Fruit fly (Drosophila melanogaster) whole organism, embryonic: ENCODE data around the gene Rpn9.

Experiments
- Ada2b ChIP-seq: fragments of 200-800 bp; sonication (Bioruptor generic); IDR thresholded peaks from 2 replicates; pipeline ENCODE4 v1.3.6; 2022; ENCODE audit warnings: missing biosample characterization, missing genetic modification characterization
- CG11695 ChIP-seq: fragments of 200-800 bp; sonication (Bioruptor generic); IDR thresholded peaks from 3 replicates; pipeline ENCODE4 v1.3.6; 2022; ENCODE audit warnings: missing biosample characterization, missing genetic modification characterization
- CG13296 ChIP-seq: fragments of 200-800 bp; sonication (Bioruptor generic); optimal IDR thresholded peaks from 3 replicates; lab custom pipeline; 2018; ENCODE audit warnings: missing biosample characterization, mild to moderate bottlenecking, missing genetic modification characterization
- CG14667 ChIP-seq: fragments of 200-800 bp; sonication (Bioruptor generic); IDR thresholded peaks from 2 replicates; pipeline ENCODE4 v1.3.6; 2022; ENCODE audit warnings: missing biosample characterization, missing genetic modification characterization
- CG2116 ChIP-seq: fragments of 200-800 bp; sonication (Bioruptor generic); optimal IDR thresholded peaks from 3 replicates; lab custom pipeline; 2018; ENCODE audit warnings: missing biosample characterization, mild to moderate bottlenecking, missing genetic modification characterization
- CG2202 ChIP-seq: fragments of 200-800 bp; sonication (Bioruptor generic); optimal IDR thresholded peaks from 2 replicates; lab custom pipeline; 2018; ENCODE audit warnings: missing biosample characterization, mild to moderate bottlenecking, missing genetic modification characterization
- CG2678 ChIP-seq: fragments of 200-800 bp; sonication (Bioruptor generic); optimal IDR thresholded peaks from 3 replicates; lab custom pipeline; 2019; ENCODE audit warnings: missing biosample characterization, mild to moderate bottlenecking, missing genetic modification characterization, moderate library complexity
- CG30020 ChIP-seq: fragments of 200-800 bp; optimal IDR thresholded peaks from 2 replicates; lab custom pipeline; 2019; ENCODE audit warnings: missing biosample characterization, mild to moderate bottlenecking, missing genetic modification characterization, moderate library complexity
- CG32532 ChIP-seq: fragments of 200-800 bp; sonication (Bioruptor generic); IDR thresholded peaks from 2 replicates; pipeline ENCODE4 v1.3.6; 2022; ENCODE audit warnings: missing biosample characterization, missing genetic modification characterization
- CG34376 ChIP-seq: fragments of 200-800 bp; sonication (Bioruptor generic); optimal IDR thresholded peaks from 2 replicates; lab custom pipeline; 2018; ENCODE audit warnings: missing biosample characterization, mild to moderate bottlenecking, missing genetic modification characterization
- CG6791 ChIP-seq: fragments of 200-800 bp; sonication (Bioruptor generic); IDR thresholded peaks from 3 replicates; pipeline ENCODE4 v1.3.6; 2022; ENCODE audit warnings: missing biosample characterization, missing genetic modification characterization; ENCODE audit not compliant: partially characterized antibody
- CG7271 ChIP-seq: fragments of 200-800 bp; sonication (Bioruptor generic); optimal IDR thresholded peaks from 2 replicates; lab custom pipeline; 2018; ENCODE audit warnings: missing biosample characterization, mild to moderate bottlenecking, missing genetic modification characterization, moderate library complexity
- CG8281 ChIP-seq: fragments of 200-800 bp; sonication (Bioruptor generic); optimal IDR thresholded peaks from 2 replicates; lab custom pipeline; 2018; ENCODE audit warnings: missing biosample characterization, mild to moderate bottlenecking, missing genetic modification characterization, moderate library complexity
- CG8924 ChIP-seq: fragments of 200-800 bp; optimal IDR thresholded peaks from 3 replicates; lab custom pipeline; 2019; ENCODE audit warnings: missing biosample characterization, mild to moderate bottlenecking, missing genetic modification characterization, moderate library complexity
- D19B ChIP-seq: fragments of 200-800 bp; sonication (Bioruptor generic); optimal IDR thresholded peaks from 2 replicates; lab custom pipeline; 2017; ENCODE audit warnings: missing biosample characterization, mild to moderate bottlenecking, missing genetic modification characterization
- Deaf1 ChIP-seq: fragments of 200-800 bp; optimal IDR thresholded peaks from 3 replicates; lab custom pipeline; 2019; ENCODE audit warnings: missing biosample characterization, mild to moderate bottlenecking, missing genetic modification characterization, moderate library complexity
- Fer2 ChIP-seq: fragments of 200-800 bp; sonication (Bioruptor generic); optimal IDR thresholded peaks from 2 replicates; lab custom pipeline; 2018; ENCODE audit warnings: missing biosample characterization, mild to moderate bottlenecking, missing genetic modification characterization, moderate library complexity
- HLHmδ ChIP-seq: fragments of 200-800 bp; sonication (Bioruptor generic); optimal IDR thresholded peaks from 2 replicates; lab custom pipeline; 2018; ENCODE audit warnings: missing biosample characterization, mild to moderate bottlenecking, missing genetic modification characterization, moderate library complexity
- Hand ChIP-seq: fragments of 200-800 bp; sonication (Bioruptor generic); optimal IDR thresholded peaks from 2 replicates; lab custom pipeline; 2017; ENCODE audit warnings: mild to moderate bottlenecking, missing biosample characterization, missing genetic modification reagents, missing genetic modification characterization
- Hmr ChIP-seq: fragments of 200-800 bp; sonication (Bioruptor generic); optimal IDR thresholded peaks from 3 replicates; lab custom pipeline; 2017; ENCODE audit warnings: mild to moderate bottlenecking, missing biosample characterization, missing genetic modification reagents, missing genetic modification characterization
- Kr ChIP-seq: fragments of 200-800 bp; sonication (Bioruptor generic); optimal IDR thresholded peaks from 2 replicates; lab custom pipeline; 2017; ENCODE audit warnings: missing biosample characterization, mild to moderate bottlenecking, missing genetic modification characterization
- Nf-YA ChIP-seq: fragments of 200-800 bp; sonication (Bioruptor generic); IDR thresholded peaks from 2 replicates; pipeline ENCODE4 v1.3.6; 2022; ENCODE audit warnings: missing biosample characterization, missing genetic modification characterization
- Opbp ChIP-seq: fragments of 200-800 bp; sonication (Bioruptor generic); IDR thresholded peaks from 3 replicates; pipeline ENCODE4 v1.3.6; 2022; ENCODE audit warnings: missing biosample characterization, missing genetic modification characterization; ENCODE audit not compliant: partially characterized antibody
- Optix ChIP-seq: fragments of 200-800 bp; sonication (Bioruptor generic); IDR thresholded peaks from 3 replicates; pipeline ENCODE4 v1.3.6; 2022; ENCODE audit warnings: missing biosample characterization, missing genetic modification characterization
- Rx ChIP-seq: fragments of 200-800 bp; sonication (Bioruptor generic); IDR thresholded peaks from 2 replicates; pipeline ENCODE4 v1.3.6; 2022; ENCODE audit warnings: missing biosample characterization, missing genetic modification characterization
- Six4 ChIP-seq: fragments of 200-800 bp; sonication (Bioruptor generic); optimal IDR thresholded peaks from 2 replicates; lab custom pipeline; 2016; ENCODE audit warnings: missing biosample characterization, missing genetic modification characterization
- Sry-β ChIP-seq: fragments of 200-800 bp; sonication (Bioruptor generic); optimal IDR thresholded peaks from 2 replicates; lab custom pipeline; 2018; ENCODE audit warnings: missing biosample characterization, mild to moderate bottlenecking, missing genetic modification characterization, moderate library complexity
- ap ChIP-seq: fragments of 200-800 bp; sonication (Bioruptor generic); IDR thresholded peaks from 2 replicates; pipeline ENCODE4 v1.3.6; 2022; ENCODE audit warnings: missing biosample characterization, missing genetic modification characterization
- ara ChIP-seq: fragments of 200-800 bp; sonication (Bioruptor generic); IDR thresholded peaks from 2 replicates; pipeline ENCODE4 v1.3.6; 2022; ENCODE audit warnings: missing biosample characterization, missing genetic modification characterization
- bcd ChIP-seq: fragments of 200-800 bp; sonication (Bioruptor generic); optimal IDR thresholded peaks from 2 replicates; lab custom pipeline; 2017; ENCODE audit warnings: missing biosample characterization, mild to moderate bottlenecking, missing genetic modification characterization
- crol ChIP-seq: fragments of 200-800 bp; sonication (Bioruptor generic); IDR thresholded peaks from 2 replicates; pipeline ENCODE4 v1.3.6; 2022; ENCODE audit warnings: missing biosample characterization, missing genetic modification characterization
- dan ChIP-seq: fragments of 200-800 bp; sonication (Bioruptor generic); IDR thresholded peaks from 2 replicates; pipeline ENCODE4 v1.3.6; 2022; ENCODE audit warnings: missing biosample characterization, missing genetic modification characterization
- disco-r ChIP-seq: fragments of 200-800 bp; sonication (Bioruptor generic); optimal IDR thresholded peaks from 2 replicates; lab custom pipeline; 2016; ENCODE audit warnings: missing biosample characterization, missing genetic modification characterization
- ems ChIP-seq: fragments of 200-800 bp; sonication (Bioruptor generic); optimal IDR thresholded peaks from 3 replicates; lab custom pipeline; 2016; ENCODE audit warnings: missing biosample characterization, missing genetic modification characterization
- fd64A ChIP-seq: fragments of 200-800 bp; sonication (Bioruptor generic); optimal IDR thresholded peaks from 3 replicates; lab custom pipeline; 2018; ENCODE audit warnings: missing biosample characterization, mild to moderate bottlenecking, missing genetic modification characterization
- gsb-n ChIP-seq: fragments of 200-800 bp; sonication (Bioruptor generic); optimal IDR thresholded peaks from 3 replicates; lab custom pipeline; 2018; ENCODE audit warnings: missing biosample characterization, mild to moderate bottlenecking, missing genetic modification characterization
- hbn ChIP-seq: fragments of 200-800 bp; sonication (Bioruptor generic); IDR thresholded peaks from 2 replicates; pipeline ENCODE4 v1.3.6; 2022; ENCODE audit warnings: missing biosample characterization, missing genetic modification characterization; ENCODE audit not compliant: partially characterized antibody
- hth ChIP-seq: fragments of >200 bp; optimal IDR thresholded peaks from 2 replicates; lab custom pipeline; 2017; ENCODE audit warnings: inconsistent platforms
- ind ChIP-seq: fragments of 200-800 bp; sonication (Bioruptor generic); optimal IDR thresholded peaks from 3 replicates; lab custom pipeline; 2016; ENCODE audit warnings: missing biosample characterization, missing genetic modification characterization
- inv ChIP-seq: fragments of 200-800 bp; sonication (Bioruptor generic); IDR thresholded peaks from 2 replicates; pipeline ENCODE4 v1.3.6; 2022; ENCODE audit warnings: missing biosample characterization, missing genetic modification characterization; ENCODE audit not compliant: partially characterized antibody
- lbe ChIP-seq: fragments of 200-800 bp; sonication (Bioruptor generic); optimal IDR thresholded peaks from 2 replicates; lab custom pipeline; 2016; ENCODE audit warnings: missing biosample characterization, mild to moderate bottlenecking, missing genetic modification characterization
- nau ChIP-seq: fragments of 200-800 bp; sonication (Bioruptor generic); optimal IDR thresholded peaks from 3 replicates; lab custom pipeline; 2017; ENCODE audit warnings: missing biosample characterization, mild to moderate bottlenecking, missing genetic modification characterization, missing genetic modification reagents
- otp ChIP-seq: fragments of 200-800 bp; sonication (Bioruptor generic); IDR thresholded peaks from 3 replicates; pipeline ENCODE4, ENCODE4 v1.3.6; 2022; ENCODE audit warnings: missing biosample characterization, missing genetic modification characterization
- p53 ChIP-seq: fragments of 200-800 bp; sonication (Bioruptor generic); optimal IDR thresholded peaks from 2 replicates; lab custom pipeline; 2016; ENCODE audit warnings: missing biosample characterization, missing genetic modification characterization
- peb ChIP-seq: fragments of 200-800 bp; sonication (Bioruptor generic); IDR thresholded peaks from 2 replicates; pipeline ENCODE4 v1.3.6; 2022; ENCODE audit warnings: missing biosample characterization, missing genetic modification characterization
- rib ChIP-seq: fragments of 200-800 bp; sonication (Bioruptor generic); IDR thresholded peaks from 2 replicates; pipeline ENCODE4 v1.3.6; 2022; ENCODE audit warnings: missing biosample characterization, missing genetic modification characterization
- sd ChIP-seq: fragments of 200-800 bp; sonication (Bioruptor generic); optimal IDR thresholded peaks from 3 replicates; lab custom pipeline; 2018; ENCODE audit warnings: missing biosample characterization, mild to moderate bottlenecking, missing genetic modification characterization, moderate library complexity
- sim ChIP-seq: fragments of 200-800 bp; sonication (Bioruptor generic); IDR thresholded peaks from 2 replicates; pipeline ENCODE4 v1.3.6; 2022; ENCODE audit warnings: missing biosample characterization, missing genetic modification characterization
- slp2 ChIP-seq: fragments of 200-800 bp; sonication (Bioruptor generic); optimal IDR thresholded peaks from 2 replicates; lab custom pipeline; 2016; ENCODE audit warnings: missing biosample characterization, missing genetic modification characterization
- sob ChIP-seq: fragments of 200-800 bp; sonication (Bioruptor generic); IDR thresholded peaks from 2 replicates; pipeline ENCODE4 v1.3.6; 2022; ENCODE audit warnings: missing biosample characterization, missing genetic modification characterization
- twi ChIP-seq: fragments of 200-800 bp; optimal IDR thresholded peaks from 2 replicates; lab custom pipeline; 2019; ENCODE audit warnings: missing biosample characterization, mild to moderate bottlenecking, missing genetic modification characterization, moderate library complexity

The Rpn9 gene

dm6 chr3R:23729066-23729465 is 4.2 kb downstream of the Rpn9 start (continued):
- no peak for TF ChIP-seq dan (GFP tag; lab: Robert Waterston, UW)
- TF ChIP-seq Six4 = no peak
- peak; percentile 2 for TF ChIP-seq CG2116
- TF ChIP-seq sob (GFP tag; lab: Robert Waterston, UW) = peak; percentile 61; the same call in 1 of the 2 replicates
- TF ChIP-seq sd (tag; lab: Kevin White, UChicago) = no peak
- TF ChIP-seq fd64A (GFP tag; lab: Kevin White, UChicago) = peak; percentile 19
- TF ChIP-seq Sry-β = no peak
- no peak for TF ChIP-seq slp2 (GFP tag; lab: Kevin White, UChicago)
- TF ChIP-seq HLHmδ (GFP tag; lab: Kevin White, UChicago) = peak; percentile 56
- no peak for TF ChIP-seq disco-r
- no peak for TF ChIP-seq Ada2b (GFP tag; lab: Robert Waterston, UW)
- TF ChIP-seq Fer2 = peak; percentile 24
- TF ChIP-seq CG6791 = no peak
- no peak for TF ChIP-seq sim (GFP tag; lab: Robert Waterston, UW)
- peak; percentile 75 for TF ChIP-seq twi
- TF ChIP-seq CG14667 (GFP tag; lab: Robert Waterston, UW) = no peak
- no peak for TF ChIP-seq hth (lab: Kevin White, UChicago)
- TF ChIP-seq CG30020 (tag; lab: Kevin White, UChicago) = no peak
- TF ChIP-seq ind = no peak
- peak; percentile 79 for TF ChIP-seq CG34376 (GFP tag; lab: Kevin White, UChicago)
- TF ChIP-seq bcd (GFP tag; lab: Kevin White, UChicago) = peak; percentile 12
- no peak for TF ChIP-seq CG32532
- TF ChIP-seq CG8281 (tag; lab: Kevin White, UChicago) = no peak
- TF ChIP-seq CG11695 = 0 out of 3 replicates have a peak, but pooled peaks have one; percentile 8
- TF ChIP-seq Deaf1 = no peak
- TF ChIP-seq peb (GFP tag; lab: Robert Waterston, UW) = no peak
- no peak for TF ChIP-seq lbe (GFP tag; lab: Kevin White, UChicago)
- no peak for TF ChIP-seq otp
- TF ChIP-seq Nf-YA = no peak
- TF ChIP-seq CG2202 = no peak
- no peak for TF ChIP-seq crol
- TF ChIP-seq gsb-n (tag; lab: Kevin White, UChicago) = no peak
- TF ChIP-seq hbn (GFP tag; lab: Robert Waterston, UW) = no peak
- TF ChIP-seq p53 (GFP tag; lab: Kevin White, UChicago) = no peak
- peak; percentile 67 for TF ChIP-seq CG2678 (tag; lab: Kevin White, UChicago)
- no peak for TF ChIP-seq inv (GFP tag; lab: Robert Waterston, UW)
- TF ChIP-seq CG7271 (tag; lab: Kevin White, UChicago) = no peak
- no peak for TF ChIP-seq ap (GFP tag; lab: Robert Waterston, UW)
- peak; percentile 38 for TF ChIP-seq nau
- peak; percentile 68; the same call in 1 of the 2 replicates for TF ChIP-seq rib (GFP tag; lab: Robert Waterston, UW)
- TF ChIP-seq D19B (GFP tag; lab: Kevin White, UChicago) = peak; percentile 21
- TF ChIP-seq Rx = no peak
- TF ChIP-seq CG13296 (GFP tag; lab: Kevin White, UChicago) = peak; percentile 81
- TF ChIP-seq Optix = no peak
- TF ChIP-seq ems (GFP tag; lab: Kevin White, UChicago) = peak; percentile 26
- no peak for TF ChIP-seq ara (GFP tag; lab: Robert Waterston, UW)
- TF ChIP-seq Hand = peak; percentile 42
- TF ChIP-seq Hmr (GFP tag; lab: Kevin White, UChicago) = peak; percentile 83
- no peak for TF ChIP-seq Kr (GFP tag; lab: Kevin White, UChicago)
- no peak for TF ChIP-seq Opbp (GFP tag; lab: Robert Waterston, UW)
- peak; percentile 17 for TF ChIP-seq CG8924
